Worm (Caenorhabditis elegans): ENCODE results near the gene aat-7.

Gene aat-7

ce11 chrII:1436715-1437114 lies 50.0 kb downstream of the aat-7 start (continued):
- no peak for TF ChIP-seq ztf-11 (tag; optimal IDR thresholded peaks at IDR 0.05)

ce11 chrII:1437449-1438335 lies 51.0 kb downstream of the aat-7 start, which contains the start of gene nol-6:
Gene nol-6, minus strand, starts transcription at chrII:1437499.
- peak; percentile 19 for TF ChIP-seq unc-130 (tag; optimal IDR thresholded peaks at IDR 0.05)
- TF ChIP-seq nhr-77 (tag; optimal IDR thresholded peaks at IDR 0.05): peak; percentile 9
- peak; percentile 39 for TF ChIP-seq isw-1 (GFP tag; IDR thresholded peaks at IDR 0.05)
- TF ChIP-seq blmp-1 (tag; optimal IDR thresholded peaks at IDR 0.05): peak; percentile 30
- TF ChIP-seq F16B12.6 (tag; optimal IDR thresholded peaks at IDR 0.05): peak; percentile 46
- TF ChIP-seq ets-5 (GFP tag; IDR thresholded peaks at IDR 0.05): no peak
- TF ChIP-seq elt-2 (tag; optimal IDR thresholded peaks at IDR 0.05): no peak
- peak; percentile 41 for TF ChIP-seq tbx-2 (tag; optimal IDR thresholded peaks at IDR 0.05)
- TF ChIP-seq swsn-7 (tag; optimal IDR thresholded peaks at IDR 0.05): peak; percentile 17
- peak; percentile 62 for TF ChIP-seq skn-1 (tag; optimal IDR thresholded peaks at IDR 0.05)
- TF ChIP-seq nhr-237 (tag; optimal IDR thresholded peaks at IDR 0.05): no peak
- peak; percentile 26 for TF ChIP-seq lin-15B (tag; optimal IDR thresholded peaks at IDR 0.05)
- TF ChIP-seq nhr-85 (tag): peak; percentile 56
- no peak for TF ChIP-seq egl-13 (tag; optimal IDR thresholded peaks at IDR 0.05)
- no peak for TF ChIP-seq snpc-4 (tag; optimal IDR thresholded peaks at IDR 0.05)
- TF ChIP-seq lin-39 (tag; optimal IDR thresholded peaks at IDR 0.05): peak; percentile 23
- TF ChIP-seq dpl-1 (GFP tag; optimal IDR thresholded peaks at IDR 0.05): peak; percentile 82 to 94 (median 92)
- TF ChIP-seq lsy-2 (tag; optimal IDR thresholded peaks at IDR 0.05): peak; percentile 61 to 67
- TF ChIP-seq nhr-90 (tag; optimal IDR thresholded peaks at IDR 0.05; ENCODE audit: poor library complexity): peak; percentile 12
- no peak for TF ChIP-seq mab-9 (GFP tag; IDR thresholded peaks at IDR 0.05)
- peak in 1 of 2 experiments; percentile 10 for TF ChIP-seq mdl-1 (tag; optimal IDR thresholded peaks at IDR 0.05)
- peak; percentile 53 for TF ChIP-seq snu-23 (GFP tag; optimal IDR thresholded peaks at IDR 0.05)
- peak in 2 of 3 experiments; percentile 6 to 47 for TF ChIP-seq ceh-82 (tag; optimal IDR thresholded peaks at IDR 0.05)
- no peak for TF ChIP-seq nhr-71 (tag; optimal IDR thresholded peaks at IDR 0.05)
- TF ChIP-seq xbp-1 (tag; optimal IDR thresholded peaks at IDR 0.05): peak; percentile 24
- peak; percentile 67 for TF ChIP-seq nhr-20 (tag; optimal IDR thresholded peaks at IDR 0.05)
- peak; percentile 87 to 96 for TF ChIP-seq lin-35 (GFP tag; optimal IDR thresholded peaks at IDR 0.05)
- TF ChIP-seq C04F5.9 (tag; optimal IDR thresholded peaks at IDR 0.05): no peak
- peak; percentile 92 to 93 for TF ChIP-seq efl-1 (optimal IDR thresholded peaks at IDR 0.05)
- TF ChIP-seq efl-1 (GFP tag; optimal IDR thresholded peaks at IDR 0.05 in 1 of 2): peak; percentile 92 to 99
- no peak for TF ChIP-seq sptf-1 (tag; optimal IDR thresholded peaks at IDR 0.05)
- TF ChIP-seq elt-3 (tag; optimal IDR thresholded peaks at IDR 0.05): peak in 1 of 6 experiments; percentile 13

- TF ChIP-seq unc-62 (GFP tag; optimal IDR thresholded peaks at IDR 0.05) (no peak), F16B12.6 (tag; optimal IDR thresholded peaks at IDR 0.05) (no peak), vab-15 (tag; optimal IDR thresholded peaks at IDR 0.05) (no peak), hlh-4 (tag; optimal IDR thresholded peaks at IDR 0.05) (no peak), unc-86 (tag; optimal IDR thresholded peaks at IDR 0.05) (no peak), Y116A8C.19 (tag; optimal IDR thresholded peaks at IDR 0.05; ENCODE audit: borderline replicate concordance) (no peak), tlp-1 (tag; optimal IDR thresholded peaks at IDR 0.05) (no peak), nhr-12 (tag; optimal IDR thresholded peaks at IDR 0.05) (no peak), sptf-1 (tag; optimal IDR thresholded peaks at IDR 0.05) (no peak), alr-1 (tag; optimal IDR thresholded peaks at IDR 0.05; ENCODE audit: borderline replicate concordance) (no peak), jun-1 (tag; optimal IDR thresholded peaks at IDR 0.05) (no peak), zip-4 (GFP tag; optimal IDR thresholded peaks at IDR 0.05) (no peak), ets-5 (GFP tag; IDR thresholded peaks at IDR 0.05) (no peak), ces-1 (GFP tag; optimal IDR thresholded peaks at IDR 0.05) (no peak), swsn-7 (tag; optimal IDR thresholded peaks at IDR 0.05) (no peak), sox-4 (tag; optimal IDR thresholded peaks at IDR 0.05) (no peak)
These were observed 51.6 kb downstream of the aat-7 start, which contains the start of gene Y51H7C.3 for ce11 chrII:1438336-1438589. Gene Y51H7C.3, plus strand, starts transcription at chrII:1438490.

All from whole organism, L1 larva.